Worm (Caenorhabditis elegans): ENCODE measurements around the gene irld-45.

The irld-45 gene

DNA sequence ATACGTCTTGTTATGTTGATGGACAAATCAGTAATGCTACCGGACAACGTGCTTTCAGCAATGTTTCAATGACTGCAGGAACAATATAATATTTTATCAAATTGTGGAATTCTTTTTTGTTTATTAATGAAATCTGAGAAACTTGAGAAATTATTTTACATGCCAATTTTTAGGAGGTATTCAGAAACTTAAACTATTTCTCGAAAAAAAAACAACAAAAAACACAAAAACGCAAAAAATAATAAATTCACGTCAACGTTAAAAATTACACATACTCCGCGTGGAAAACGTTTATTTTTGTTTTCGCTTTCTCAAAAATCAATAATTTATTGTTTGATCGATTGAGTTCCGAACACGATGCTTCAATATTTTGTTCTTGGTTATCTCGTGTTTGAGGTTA, 5.9 kb upstream of the irld-45 start, which contains the start of gene Y46H3D.1:
Y46H3D.1 (plus strand) TSS at position 301 of the 400 bp plus-strand sequence.
- TF ChIP-seq ttx-3 (tag; optimal IDR thresholded peaks at IDR 0.05) (no peak), zip-5 (tag; optimal IDR thresholded peaks at IDR 0.05) (no peak)

DNA sequence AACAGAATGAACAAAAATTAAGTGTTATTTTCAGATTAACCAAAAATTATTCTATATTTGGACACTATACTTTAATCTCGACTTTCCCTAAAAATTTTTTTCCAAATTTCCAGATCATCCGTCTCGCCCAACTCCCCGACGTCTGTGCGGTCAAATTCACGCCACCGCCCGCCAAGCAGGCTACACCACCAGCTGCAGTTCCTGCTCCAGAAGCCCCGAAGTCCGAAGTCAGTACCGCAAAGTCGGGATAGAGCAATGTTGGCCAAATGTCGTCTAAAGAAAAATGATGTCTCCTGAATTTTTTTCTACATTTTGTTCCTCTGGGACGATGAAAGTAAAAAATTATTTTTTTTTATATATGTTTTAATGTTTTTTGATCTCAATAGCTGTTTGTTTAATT, 5.3 kb upstream of the irld-45 start:
- no peak for TF ChIP-seq fax-1 (tag; optimal IDR thresholded peaks at IDR 0.05)
- TF ChIP-seq ceh-30 (tag; optimal IDR thresholded peaks at IDR 0.05): no peak
- TF ChIP-seq unc-86 (tag; optimal IDR thresholded peaks at IDR 0.05): no peak
- no peak for TF ChIP-seq ceh-19 (GFP tag; optimal IDR thresholded peaks at IDR 0.05)
- no peak for TF ChIP-seq lim-6 (tag; optimal IDR thresholded peaks at IDR 0.05)
- TF ChIP-seq pag-3 (tag; optimal IDR thresholded peaks at IDR 0.05; ENCODE audit: borderline replicate concordance): no peak
- TF ChIP-seq elt-4 (tag; optimal IDR thresholded peaks at IDR 0.05): no peak
- TF ChIP-seq ceh-24 (tag; optimal IDR thresholded peaks at IDR 0.05): no peak
- no peak for TF ChIP-seq hlh-30 (tag; optimal IDR thresholded peaks at IDR 0.05; ENCODE audit: insufficient read depth)
- TF ChIP-seq unc-55 (GFP tag; optimal IDR thresholded peaks at IDR 0.05): no peak
- no peak for TF ChIP-seq ceh-2 (tag; optimal IDR thresholded peaks at IDR 0.05)
- TF ChIP-seq F13H6.1 (tag; optimal IDR thresholded peaks at IDR 0.05): no peak
- TF ChIP-seq ceh-48 (tag; optimal IDR thresholded peaks at IDR 0.05): no peak
- no peak for TF ChIP-seq sox-4 (tag; optimal IDR thresholded peaks at IDR 0.05)

DNA sequence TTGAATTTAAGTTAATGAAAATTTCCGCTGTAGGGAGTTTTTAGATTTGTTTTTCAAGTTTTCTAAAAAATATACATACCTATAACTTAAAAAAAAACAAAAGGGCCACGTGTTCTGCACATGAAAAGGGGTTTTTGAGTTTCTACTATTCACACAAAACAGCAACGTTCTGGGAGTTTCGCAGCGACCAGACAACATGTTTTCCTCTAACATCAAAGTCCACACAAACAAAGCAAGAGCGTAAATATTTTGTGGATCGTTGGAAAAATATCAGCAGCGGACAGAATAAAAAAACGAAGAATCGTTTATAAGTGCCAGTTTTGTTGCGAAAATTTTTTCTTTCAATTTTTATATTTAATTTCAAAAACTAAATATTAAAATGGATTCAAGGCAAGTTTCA, 4.2 kb upstream of the irld-45 start, which contains the start of gene alh-2:
alh-2 (plus strand) TSS at position 284 of the 400 bp plus-strand sequence.
- TF ChIP-seq pha-2 (tag; optimal IDR thresholded peaks at IDR 0.05): no peak
- TF ChIP-seq ahr-1 (tag; optimal IDR thresholded peaks at IDR 0.05): no peak
- TF ChIP-seq ceh-45 (GFP tag; IDR thresholded peaks at IDR 0.05): no peak
- no peak for TF ChIP-seq ceh-30 (tag; optimal IDR thresholded peaks at IDR 0.05)
- TF ChIP-seq ceh-9 (tag; optimal IDR thresholded peaks at IDR 0.05): no peak
- TF ChIP-seq pax-1 (tag; optimal IDR thresholded peaks at IDR 0.05): no peak

DNA sequence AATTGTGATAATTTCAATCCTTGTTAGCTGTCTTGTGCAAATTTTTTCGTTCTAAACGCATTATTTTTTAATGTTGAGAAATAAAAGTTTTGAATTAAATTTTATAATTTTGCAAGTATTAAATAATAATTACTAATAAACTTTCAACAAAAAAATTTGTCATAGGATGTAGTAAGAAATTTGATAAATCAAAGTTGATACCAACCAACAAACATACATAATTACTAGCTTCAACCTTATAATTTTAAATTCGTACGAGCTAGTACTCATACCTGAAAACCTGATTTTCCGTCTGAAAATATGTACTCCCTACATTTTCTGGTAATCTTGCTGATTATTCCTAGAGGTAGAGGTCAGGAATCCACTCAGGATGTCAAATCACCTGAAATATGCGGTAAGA, 2.9 kb downstream of the irld-45 start, which contains the start of gene irld-44:
irld-44 (plus strand) TSS at position 301 of the 400 bp plus-strand sequence.
- TF ChIP-seq madf-2 (tag; optimal IDR thresholded peaks at IDR 0.05): no peak
- no peak for TF ChIP-seq odd-2 (tag; optimal IDR thresholded peaks at IDR 0.05)
- no peak for TF ChIP-seq ceh-6 (GFP tag; optimal IDR thresholded peaks at IDR 0.05)
- no peak for TF ChIP-seq K02D7.2 (tag; optimal IDR thresholded peaks at IDR 0.05)
- TF ChIP-seq pros-1 (tag; optimal IDR thresholded peaks at IDR 0.05): no peak

DNA sequence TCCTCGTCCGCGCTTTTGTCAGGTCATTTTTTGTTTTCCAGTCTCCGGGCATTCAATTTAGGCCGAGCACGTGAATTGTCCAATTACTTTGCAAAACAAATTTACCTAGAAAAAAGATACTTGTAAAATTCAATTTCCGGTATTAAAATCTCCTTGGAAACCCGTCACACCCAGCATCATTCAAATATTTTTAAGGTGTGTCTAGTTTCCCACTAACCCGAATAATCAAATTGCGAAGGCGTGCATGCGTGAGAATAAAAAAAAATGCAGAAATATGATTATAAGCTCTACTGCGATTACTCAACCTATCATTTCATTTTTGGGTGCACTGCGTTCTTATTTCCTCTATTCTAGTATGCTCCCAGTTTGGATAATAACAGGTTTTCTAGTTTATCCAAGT, 6.7 kb downstream of the irld-45 start, which contains the start of gene irld-11:
irld-11 (plus strand) TSS at position 301 of the 400 bp plus-strand sequence.
- TF ChIP-seq ttx-3 (tag; optimal IDR thresholded peaks at IDR 0.05) (no peak), pax-1 (tag; optimal IDR thresholded peaks at IDR 0.05) (no peak), unc-42 (tag; optimal IDR thresholded peaks at IDR 0.05) (peak; percentile 17), fkh-10 (GFP tag; optimal IDR thresholded peaks at IDR 0.05) (no peak), syd-9 (tag; optimal IDR thresholded peaks at IDR 0.05) (no peak), nhr-11 (tag; optimal IDR thresholded peaks at IDR 0.05) (no peak)

- no peak for TF ChIP-seq hlh-6 (tag; optimal IDR thresholded peaks at IDR 0.05)
- TF ChIP-seq hlh-13 (GFP tag; optimal IDR thresholded peaks at IDR 0.05): no peak
- TF ChIP-seq T23F11.4 (GFP tag; optimal IDR thresholded peaks at IDR 0.05): no peak
- no peak for TF ChIP-seq K02D7.2 (tag; optimal IDR thresholded peaks at IDR 0.05)
- no peak for TF ChIP-seq ref-2 (tag; optimal IDR thresholded peaks at IDR 0.05)
- TF ChIP-seq ceh-22 (tag; optimal IDR thresholded peaks at IDR 0.05): no peak
- TF ChIP-seq npax-4 (tag; optimal IDR thresholded peaks at IDR 0.05): no peak
- no peak for TF ChIP-seq K09A11.1 (tag; optimal IDR thresholded peaks at IDR 0.05; ENCODE audit: insufficient read depth)
- no peak for TF ChIP-seq Y22D7AL.16 (tag; optimal IDR thresholded peaks at IDR 0.05)
- no peak for TF ChIP-seq ceh-48 (tag; optimal IDR thresholded peaks at IDR 0.05)
- no peak for TF ChIP-seq ztf-16 (tag; optimal IDR thresholded peaks at IDR 0.05)
- TF ChIP-seq ceh-14 (tag; optimal IDR thresholded peaks at IDR 0.05): no peak
- no peak for TF ChIP-seq ceh-18 (tag; optimal IDR thresholded peaks at IDR 0.05)
- TF ChIP-seq zip-5 (tag; optimal IDR thresholded peaks at IDR 0.05): no peak
- no peak for TF ChIP-seq pat-9 (tag; optimal IDR thresholded peaks at IDR 0.05)
- no peak for TF ChIP-seq sox-2 (GFP tag; IDR thresholded peaks at IDR 0.05)
Observed at ce11 chrV:1662270-1662669, 14.2 kb downstream of the irld-45 start, which contains the start of gene irld-40. Gene irld-40, plus strand, starts transcription at chrV:1662570.

Measured in whole organism, late embryonic.